Worm (Caenorhabditis elegans) whole organism, L4 larva: ENCODE measurements around the gene spl-1.
A peak's percentile ranks its signal among the peaks of the same experiment; 100 is the strongest.

ENCODE experiments used
- D1046.2 ChIP-seq: fragments of 200-800 bp; sonication (Bioruptor generic); IDR thresholded peaks from 2 replicates; pipeline ENCODE4 v1.3.6; 2022; ENCODE audit warnings: missing genetic modification characterization, missing compliant biosample characterization
- F37D6.2 ChIP-seq: sonication (generic microtip); optimal IDR thresholded peaks from 2 replicates; lab custom pipeline; 2016; ENCODE audit warnings: mild to moderate bottlenecking, missing genetic modification characterization, missing compliant biosample characterization
- F44E2.7 ChIP-seq: fragments of 200-800 bp; sonication (Bioruptor generic); IDR thresholded peaks from 2 replicates; pipeline ENCODE4 v2.1.2; 2022; ENCODE audit warnings: missing genetic modification characterization, missing compliant biosample characterization
- F49E8.2 ChIP-seq: sonication (generic microtip); optimal IDR thresholded peaks from 2 replicates; lab custom pipeline; 2016; ENCODE audit warnings: missing compliant biosample characterization, mild to moderate bottlenecking, missing genetic modification characterization, borderline replicate concordance
- T20F7.1 ChIP-seq: fragments of 200-800 bp; sonication (Bioruptor generic); optimal IDR thresholded peaks from 2 replicates; lab custom pipeline; 2018; ENCODE audit warnings: mild to moderate bottlenecking, missing genetic modification characterization, missing compliant biosample characterization
- Y5F2A.4 ChIP-seq: fragments of 200-800 bp; sonication (Bioruptor generic); optimal IDR thresholded peaks from 2 replicates; lab custom pipeline; 2018; ENCODE audit warnings: mild to moderate bottlenecking, missing genetic modification characterization, missing compliant biosample characterization
- aha-1 ChIP-seq: fragments of 150-350 bp; peaks from one replicate; lab custom pipeline; 2014; ENCODE audit warnings: missing biosample characterization, missing genetic modification characterization
- attf-4 ChIP-seq: sonication (generic microtip); optimal IDR thresholded peaks from 3 replicates; lab custom pipeline; 2017; ENCODE audit warnings: missing biosample characterization, missing genetic modification characterization
- ceh-28 ChIP-seq: fragments of 150-350 bp; optimal IDR thresholded peaks from 2 replicates; lab custom pipeline; 2014; ENCODE audit warnings: missing biosample characterization, missing genetic modification reagents, missing genetic modification characterization
- ceh-32 ChIP-seq: sonication (generic microtip); optimal IDR thresholded peaks from 2 replicates; lab custom pipeline; 2016; ENCODE audit warnings: mild to moderate bottlenecking, missing genetic modification characterization, missing compliant biosample characterization; ENCODE audit not compliant: poor library complexity
- ces-1 ChIP-seq: fragments of 150-350 bp; sonication (generic microtip); optimal IDR thresholded peaks from 4 replicates; lab custom pipeline; 2014; ENCODE audit warnings: missing biosample characterization, missing genetic modification reagents, missing genetic modification characterization
- daf-12 ChIP-seq: fragments of 150-350 bp; optimal IDR thresholded peaks from 2 replicates; lab custom pipeline; 2014; ENCODE audit warnings: missing biosample characterization, missing genetic modification reagents, missing genetic modification characterization
- daf-16 ChIP-seq, 3 experiments: sonication (generic microtip); optimal IDR thresholded peaks; 2 replicates each; lab custom pipeline; 2016 to 2017; ENCODE audit warnings: missing genetic modification characterization in 3 of 3, missing genetic modification reagents in 3 of 3, mild to moderate bottlenecking in 2 of 3, missing compliant biosample characterization in 2 of 3, missing biosample characterization in 1 of 3, moderate library complexity in 1 of 3
- daf-19 ChIP-seq: fragments of 200-800 bp; sonication (Bioruptor generic); conservative IDR thresholded peaks from 2 replicates; pipeline ENCODE4 v1.3.6; 2022; ENCODE audit warnings: missing genetic modification characterization, missing compliant biosample characterization
- dmd-6 ChIP-seq: fragments of 200-800 bp; sonication (Bioruptor generic); IDR thresholded peaks from 2 replicates; pipeline ENCODE4 v1.3.6; 2022; ENCODE audit warnings: missing genetic modification reagents, missing genetic modification characterization, missing compliant biosample characterization
- duxl-1 ChIP-seq: sonication (generic microtip); optimal IDR thresholded peaks from 2 replicates; lab custom pipeline; 2016; ENCODE audit warnings: mild to moderate bottlenecking, missing genetic modification characterization, moderate library complexity, missing compliant biosample characterization; ENCODE audit not compliant: poor library complexity
- dve-1 ChIP-seq: sonication (generic microtip); optimal IDR thresholded peaks from 2 replicates; lab custom pipeline; 2017; ENCODE audit warnings: antibody characterized with exemption, mild to moderate bottlenecking, missing genetic modification characterization, missing compliant biosample characterization; ENCODE audit not compliant: insufficient read depth
- fos-1 ChIP-seq: fragments of 150-350 bp; optimal IDR thresholded peaks from 2 replicates; lab custom pipeline; 2014; ENCODE audit warnings: missing biosample characterization, missing genetic modification characterization
- hif-1 ChIP-seq, 2 experiments: sonication (generic microtip); optimal IDR thresholded peaks; 2 replicates each; lab custom pipeline; 2016 to 2017; ENCODE audit warnings: missing compliant biosample characterization in 2 of 2, missing genetic modification characterization in 2 of 2, missing genetic modification reagents in 2 of 2, missing genotype in 2 of 2, mild to moderate bottlenecking in 1 of 2
- hlh-11 ChIP-seq: fragments of 200-800 bp; sonication (Bioruptor generic); optimal IDR thresholded peaks from 2 replicates; lab custom pipeline; 2018; ENCODE audit warnings: mild to moderate bottlenecking, missing genetic modification characterization, missing compliant biosample characterization
- hlh-30 ChIP-seq: sonication (generic microtip); optimal IDR thresholded peaks from 2 replicates; lab custom pipeline; 2017; ENCODE audit warnings: antibody characterized with exemption, mild to moderate bottlenecking, missing genetic modification characterization, missing compliant biosample characterization; ENCODE audit not compliant: insufficient read depth
- lim-7 ChIP-seq: fragments of 200-800 bp; sonication (Bioruptor generic); IDR thresholded peaks from 2 replicates; pipeline ENCODE4 v1.3.6; 2022; ENCODE audit warnings: missing genetic modification characterization, missing compliant biosample characterization
- lin-1 ChIP-seq: fragments of 200-800 bp; sonication (Bioruptor generic); IDR thresholded peaks from 2 replicates; pipeline ENCODE4 v1.3.6; 2022; ENCODE audit warnings: missing genetic modification reagents, missing genetic modification characterization, missing compliant biosample characterization
- lin-13 ChIP-seq: fragments of 150-350 bp; optimal IDR thresholded peaks from 2 replicates; lab custom pipeline; 2014; ENCODE audit warnings: missing biosample characterization, missing genetic modification reagents, missing genetic modification characterization
- lir-3 ChIP-seq: sonication (generic microtip); optimal IDR thresholded peaks from 2 replicates; lab custom pipeline; 2016; ENCODE audit warnings: mild to moderate bottlenecking, missing genetic modification characterization, missing compliant biosample characterization
- lsy-2 ChIP-seq, 2 experiments: fragments of 150-350 bp in 1 of 2; sonication (generic microtip) in 1 of 2; optimal IDR thresholded peaks; 2 replicates each; lab custom pipeline; 2014 to 2017; ENCODE audit warnings: missing biosample characterization in 2 of 2, missing genetic modification characterization in 2 of 2
- mep-1 ChIP-seq: fragments of 150-350 bp; sonication (generic microtip); optimal IDR thresholded peaks from 3 replicates; lab custom pipeline; 2014; ENCODE audit warnings: missing biosample characterization, missing genetic modification characterization
- mxl-3 ChIP-seq: fragments of 200-800 bp; sonication (Bioruptor generic); optimal IDR thresholded peaks from 2 replicates; lab custom pipeline; 2018; ENCODE audit warnings: mild to moderate bottlenecking, missing genetic modification characterization, missing compliant biosample characterization
- nhr-10 ChIP-seq: fragments of 150-350 bp; optimal IDR thresholded peaks from 2 replicates; lab custom pipeline; 2014; ENCODE audit warnings: missing biosample characterization, missing genetic modification characterization
- nhr-11 ChIP-seq: fragments of 150-350 bp; optimal IDR thresholded peaks from 2 replicates; lab custom pipeline; 2014; ENCODE audit warnings: missing biosample characterization, missing genetic modification characterization
- nhr-28 ChIP-seq: fragments of 150-350 bp; optimal IDR thresholded peaks from 2 replicates; lab custom pipeline; 2014; ENCODE audit warnings: missing biosample characterization, missing genetic modification characterization
- nhr-42 ChIP-seq: fragments of 200-800 bp; sonication (Bioruptor generic); IDR thresholded peaks from 2 replicates; pipeline ENCODE4 v1.3.6; 2022; ENCODE audit warnings: missing genetic modification characterization, missing compliant biosample characterization
- nhr-48 ChIP-seq: sonication (generic microtip); optimal IDR thresholded peaks from 2 replicates; lab custom pipeline; 2016; ENCODE audit warnings: mild to moderate bottlenecking, missing genetic modification characterization, missing compliant biosample characterization
- nhr-6 ChIP-seq: fragments of 150-350 bp; optimal IDR thresholded peaks from 2 replicates; lab custom pipeline; 2014; ENCODE audit warnings: missing biosample characterization, missing genetic modification characterization
- nhr-77 ChIP-seq: fragments of 150-350 bp; optimal IDR thresholded peaks from 2 replicates; lab custom pipeline; 2014; ENCODE audit warnings: missing biosample characterization, missing genetic modification characterization
- pha-4 ChIP-seq, 2 experiments: fragments of 150-350 bp in 1 of 2; fragments of 200-800 bp in 1 of 2; sonication (Bioruptor generic) in 1 of 2; IDR thresholded peaks in 1 of 2; optimal IDR thresholded peaks in 1 of 2; 2 replicates each; pipeline versions ENCODE4 v1.3.6 to Lab custom; 2014 to 2022; ENCODE audit warnings: missing genetic modification characterization in 2 of 2, missing genetic modification reagents in 2 of 2, missing biosample characterization in 1 of 2, missing compliant biosample characterization in 1 of 2
- php-3 ChIP-seq: fragments of 200-800 bp; sonication (Bioruptor generic); IDR thresholded peaks from 2 replicates; pipeline ENCODE4 v1.3.6; 2022; ENCODE audit warnings: missing genetic modification reagents, missing genetic modification characterization, missing compliant biosample characterization
- pqm-1 ChIP-seq: sonication (generic microtip); optimal IDR thresholded peaks from 2 replicates; lab custom pipeline; 2017; ENCODE audit warnings: missing biosample characterization, missing genetic modification characterization
- snpc-4 ChIP-seq: fragments of 150-350 bp; optimal IDR thresholded peaks from 2 replicates; lab custom pipeline; 2014; ENCODE audit warnings: missing biosample characterization, missing genetic modification characterization
- zag-1 ChIP-seq: fragments of 150-350 bp; optimal IDR thresholded peaks from 2 replicates; lab custom pipeline; 2014; ENCODE audit warnings: missing biosample characterization, missing genetic modification characterization
- zip-11 ChIP-seq: fragments of 200-800 bp; sonication (Bioruptor generic); IDR thresholded peaks from 2 replicates; pipeline ENCODE4 v1.3.6; 2022; ENCODE audit warnings: missing genetic modification characterization, missing compliant biosample characterization
- ztf-7 ChIP-seq: fragments of 150-350 bp; optimal IDR thresholded peaks from 2 replicates; lab custom pipeline; 2014; ENCODE audit warnings: missing biosample characterization, missing genetic modification characterization

The spl-1 gene

ce11 chrIV:383135-383731 is at the start of gene spl-1:
Gene spl-1 (minus strand): TSS chrIV:383185.
- peak; percentile 68 for TF ChIP-seq nhr-77
- TF ChIP-seq duxl-1 (tag; lab: Kevin White, UChicago) = no peak
- peak; percentile 46; the same call in 1 of the 2 replicates for TF ChIP-seq dmd-6 (GFP tag; lab: Robert Waterston, UW)
- TF ChIP-seq nhr-28 (tag; lab: Kevin White, UChicago) = peak; percentile 83
- no peak for TF ChIP-seq lin-1 (GFP tag; lab: Robert Waterston, UW)
- TF ChIP-seq ces-1 (GFP tag; lab: Kevin White, UChicago) = no peak
- peak; percentile 63 for TF ChIP-seq pqm-1 (tag; lab: Kevin White, UChicago)
- peak; percentile 66; the same call in 1 of the 2 replicates for TF ChIP-seq php-3 (GFP tag; lab: Robert Waterston, UW)
- peak in 1 of 2 experiments; percentile 2 for TF ChIP-seq lsy-2 (tag; optimal IDR thresholded peaks at IDR 0.05; lab: Kevin White, UChicago)
- TF ChIP-seq hlh-11 = peak; percentile 36
- TF ChIP-seq dve-1 (tag; lab: Kevin White, UChicago) = peak; percentile 47
- peak; percentile 29 for TF ChIP-seq T20F7.1 (GFP tag; lab: Kevin White, UChicago)
- TF ChIP-seq daf-16 (GFP tag; optimal IDR thresholded peaks at IDR 0.05; lab: Kevin White, UChicago) = no peak
- TF ChIP-seq daf-16 (tag; optimal IDR thresholded peaks at IDR 0.05; lab: Kevin White, UChicago) = peak; percentile 88

ce11 chrIV:428869-429268 is 45.9 kb upstream of the spl-1 start, which contains the start of gene Y66H1A.5:
Gene Y66H1A.5 (minus strand): TSS chrIV:429133.
- TF ChIP-seq lsy-2 (tag; optimal IDR thresholded peaks at IDR 0.05; lab: Kevin White, UChicago) (no peak), mep-1 (tag; lab: Kevin White, UChicago) (peak; percentile 10), zag-1 (tag; lab: Kevin White, UChicago) (no peak), hlh-30 (peak; percentile 5), attf-4 (tag; lab: Kevin White, UChicago) (no peak), nhr-10 (tag; lab: Kevin White, UChicago) (peak; percentile 41), lin-13 (no peak), nhr-48 (no peak), nhr-28 (tag; lab: Kevin White, UChicago) (peak; percentile 94), aha-1 (no peak), hlh-11 (peak; percentile 29), lir-3 (no peak), hif-1 (tag; optimal IDR thresholded peaks at IDR 0.05; lab: Kevin White, UChicago) (peak in 1 of 2 experiments; percentile 60), dve-1 (tag; lab: Kevin White, UChicago) (peak; percentile 66), dmd-6 (GFP tag; lab: Robert Waterston, UW) (peak; percentile 31; the same call in 1 of the 2 replicates), nhr-77 (peak; percentile 89), pqm-1 (tag; lab: Kevin White, UChicago) (peak; percentile 74), daf-16 (GFP tag; optimal IDR thresholded peaks at IDR 0.05; lab: Kevin White, UChicago) (no peak), daf-16 (tag; optimal IDR thresholded peaks at IDR 0.05; lab: Kevin White, UChicago) (peak; percentile 46)

- TF ChIP-seq ztf-7 (no peak), php-3 (GFP tag; lab: Robert Waterston, UW) (no peak), F44E2.7 (no peak), lim-7 (GFP tag; lab: Robert Waterston, UW) (no peak), nhr-11 (tag; lab: Kevin White, UChicago) (no peak), hif-1 (tag; optimal IDR thresholded peaks at IDR 0.05; lab: Kevin White, UChicago) (no peak), nhr-6 (tag; lab: Kevin White, UChicago) (no peak), ceh-32 (tag; lab: Kevin White, UChicago) (no peak), D1046.2 (GFP tag; lab: Robert Waterston, UW) (no peak), Y5F2A.4 (GFP tag; lab: Kevin White, UChicago) (no peak), hlh-11 (no peak), lsy-2 (tag; optimal IDR thresholded peaks at IDR 0.05; lab: Kevin White, UChicago) (peak in 1 of 2 experiments; percentile 10), mxl-3 (no peak), zip-11 (no peak), fos-1 (no peak), pha-4 (GFP tag; IDR thresholded peaks at IDR 0.05; lab: Robert Waterston, UW) (peak; percentile 8; the same call in 1 of the 2 replicates), pha-4 (tag; optimal IDR thresholded peaks at IDR 0.05; lab: Kevin White, UChicago) (no peak), F49E8.2 (tag; lab: Kevin White, UChicago) (peak; percentile 63), nhr-42 (no peak), daf-12 (tag; lab: Kevin White, UChicago) (no peak), daf-19 (no peak), lin-1 (GFP tag; lab: Robert Waterston, UW) (no peak), snpc-4 (tag; lab: Kevin White, UChicago) (no peak), F37D6.2 (tag; lab: Kevin White, UChicago) (no peak), T20F7.1 (GFP tag; lab: Kevin White, UChicago) (peak; percentile 13), ceh-28 (no peak)
Observed at ce11 chrIV:427100-427908, 44.3 kb upstream of the spl-1 start.
